Fruit fly (Drosophila melanogaster) whole organism, wandering third instar larva: ENCODE results near the gene CG3942.

ENCODE experiments used
- Abd-B ChIP-seq: fragments of >200 bp; optimal IDR thresholded peaks from 2 replicates; lab custom pipeline; 2017; ENCODE audit warnings: missing biosample characterization, missing genetic modification characterization
- CG32264 ChIP-seq: fragments of 200-800 bp; sonication (Bioruptor generic); optimal IDR thresholded peaks from 2 replicates; lab custom pipeline; 2016; ENCODE audit warnings: missing biosample characterization, missing genetic modification characterization
- CG9705 ChIP-seq: fragments of 200-800 bp; sonication (Bioruptor generic); optimal IDR thresholded peaks from 2 replicates; lab custom pipeline; 2018; ENCODE audit warnings: missing biosample characterization, mild to moderate bottlenecking, missing genetic modification characterization
- CrebA ChIP-seq: fragments of 200-800 bp; sonication (Bioruptor generic); optimal IDR thresholded peaks from 2 replicates; lab custom pipeline; 2016; ENCODE audit warnings: missing biosample characterization, mild to moderate bottlenecking, missing genetic modification characterization, borderline replicate concordance
- Dfd ChIP-seq: fragments of >200 bp; optimal IDR thresholded peaks from 2 replicates; lab custom pipeline; 2017; ENCODE audit warnings: missing biosample characterization, missing genetic modification characterization
- Dif ChIP-seq: fragments of 200-275, 200-300 bp; sonication (Bioruptor generic); optimal IDR thresholded peaks from 2 replicates; lab custom pipeline; 2018; ENCODE audit warnings: missing biosample characterization, missing genetic modification characterization; ENCODE audit not compliant: partially characterized antibody
- GATAd ChIP-seq: sonication (Bioruptor generic); optimal IDR thresholded peaks from 2 replicates; lab custom pipeline; 2016; ENCODE audit warnings: missing biosample characterization, missing genetic modification characterization
- HLH106 ChIP-seq: fragments of 200-800 bp; optimal IDR thresholded peaks from 3 replicates; lab custom pipeline; 2019; ENCODE audit warnings: missing biosample characterization, mild to moderate bottlenecking, missing genetic modification characterization, moderate library complexity
- Hnf4 ChIP-seq: fragments of 200-800 bp; sonication (Bioruptor generic); optimal IDR thresholded peaks from 2 replicates; lab custom pipeline; 2016; ENCODE audit warnings: missing biosample characterization, mild to moderate bottlenecking, missing genetic modification characterization
- Hr78 ChIP-seq: fragments of >200 bp; optimal IDR thresholded peaks from 2 replicates; lab custom pipeline; 2017; ENCODE audit warnings: missing biosample characterization, missing genetic modification characterization
- Hr83 ChIP-seq: fragments of 200-300 bp; sonication (Bioruptor generic); optimal IDR thresholded peaks from 2 replicates; lab custom pipeline; 2016; ENCODE audit warnings: missing biosample characterization, mild to moderate bottlenecking, missing genetic modification characterization, moderate library complexity; ENCODE audit not compliant: poor library complexity, severe bottlenecking
- Jra ChIP-seq: sonication (Bioruptor generic); optimal IDR thresholded peaks from 2 replicates; lab custom pipeline; 2016; ENCODE audit warnings: missing biosample characterization, missing genetic modification characterization
- Mio ChIP-seq: sonication (Bioruptor generic); optimal IDR thresholded peaks from 2 replicates; lab custom pipeline; 2016; ENCODE audit warnings: missing biosample characterization, missing genetic modification characterization
- Myc ChIP-seq: fragments of >200 bp; optimal IDR thresholded peaks from 2 replicates; lab custom pipeline; 2017
- N ChIP-seq: fragments of >200 bp; optimal IDR thresholded peaks from 2 replicates; lab custom pipeline; 2018; ENCODE audit warnings: missing biosample characterization, missing external identifiers, missing genetic modification characterization
- OdsH ChIP-seq: fragments of 200-800 bp; sonication (Bioruptor generic); optimal IDR thresholded peaks from 2 replicates; lab custom pipeline; 2016; ENCODE audit warnings: missing biosample characterization, mild to moderate bottlenecking, missing genetic modification characterization
- Rel ChIP-seq, 2 experiments: fragments of 200-800 bp; sonication (Bioruptor generic) in 1 of 2; optimal IDR thresholded peaks; 2 replicates in 1 of 2; 3 replicates in 1 of 2; lab custom pipeline; 2016 to 2019; ENCODE audit warnings: mild to moderate bottlenecking in 2 of 2, missing biosample characterization in 2 of 2, missing genetic modification characterization in 2 of 2, moderate library complexity in 1 of 2
- Sp1 ChIP-seq: fragments of 200-800 bp; sonication (Bioruptor generic); optimal IDR thresholded peaks from 3 replicates; lab custom pipeline; 2019; ENCODE audit warnings: missing biosample characterization, mild to moderate bottlenecking, missing genetic modification characterization, moderate library complexity
- Vsx2 ChIP-seq: fragments of 200-300, 225-300 bp; sonication (Bioruptor generic); optimal IDR thresholded peaks from 2 replicates; lab custom pipeline; 2018; ENCODE audit warnings: missing biosample characterization, missing genetic modification characterization; ENCODE audit not compliant: partially characterized antibody
- br ChIP-seq: fragments of 200-800 bp; sonication (Bioruptor generic); optimal IDR thresholded peaks from 2 replicates; lab custom pipeline; 2016; ENCODE audit warnings: missing biosample characterization, missing genetic modification characterization
- brk ChIP-seq: fragments of 200-800 bp; sonication (Bioruptor generic); optimal IDR thresholded peaks from 2 replicates; lab custom pipeline; 2016; ENCODE audit warnings: missing biosample characterization, mild to moderate bottlenecking, missing genetic modification characterization
- dl ChIP-seq, 2 experiments: fragments of 175-275, 200-275 bp in 1 of 2; fragments of 200-275 bp in 1 of 2; sonication (Bioruptor generic); optimal IDR thresholded peaks; lab custom pipeline; 2018; ENCODE audit warnings: mild to moderate bottlenecking in 2 of 2, missing biosample characterization in 2 of 2, missing genetic modification characterization in 2 of 2, moderate library complexity in 2 of 2; ENCODE audit not compliant: partially characterized antibody in 2 of 2, insufficient read depth in 1 of 2
- dmrt93B ChIP-seq: fragments of 200-800 bp; sonication (Bioruptor generic); optimal IDR thresholded peaks from 2 replicates; lab custom pipeline; 2018; ENCODE audit warnings: missing biosample characterization, mild to moderate bottlenecking, missing genetic modification characterization
- dsf ChIP-seq: sonication (Bioruptor generic); optimal IDR thresholded peaks from 2 replicates; lab custom pipeline; 2016; ENCODE audit warnings: missing biosample characterization, missing genetic modification characterization, borderline replicate concordance
- ey ChIP-seq: fragments of 200-800 bp; sonication (Bioruptor generic); optimal IDR thresholded peaks from 2 replicates; lab custom pipeline; 2016; ENCODE audit warnings: missing biosample characterization, missing genetic modification characterization
- foxo ChIP-seq, 2 experiments: fragments of 200-800 bp; sonication (Bioruptor generic); optimal IDR thresholded peaks; 2 replicates in 1 of 2; 3 replicates in 1 of 2; lab custom pipeline; 2016 to 2017; ENCODE audit warnings: missing biosample characterization in 2 of 2, missing genetic modification characterization in 2 of 2
- fru ChIP-seq: fragments of 200-800 bp; sonication (Bioruptor generic); optimal IDR thresholded peaks from 3 replicates; lab custom pipeline; 2016; ENCODE audit warnings: missing biosample characterization, mild to moderate bottlenecking, missing genetic modification characterization
- h ChIP-seq: fragments of 200-800 bp; sonication (Bioruptor generic); optimal IDR thresholded peaks from 3 replicates; lab custom pipeline; 2016; ENCODE audit warnings: missing biosample characterization, mild to moderate bottlenecking, missing genetic modification characterization
- jim ChIP-seq: fragments of 175-275, 200-325 bp; sonication (Bioruptor generic); optimal IDR thresholded peaks from 2 replicates; lab custom pipeline; 2016; ENCODE audit warnings: missing biosample characterization, mild to moderate bottlenecking, missing genetic modification characterization
- lola ChIP-seq: fragments of >200 bp; optimal IDR thresholded peaks from 2 replicates; lab custom pipeline; 2017; ENCODE audit warnings: missing biosample characterization, missing genetic modification characterization
- pan ChIP-seq: fragments of >200 bp; optimal IDR thresholded peaks from 2 replicates; lab custom pipeline; 2017
- psq ChIP-seq: fragments of 200-800 bp; sonication (Bioruptor generic); optimal IDR thresholded peaks from 3 replicates; lab custom pipeline; 2017; ENCODE audit warnings: missing biosample characterization, mild to moderate bottlenecking, missing genetic modification characterization, moderate library complexity
- rgr ChIP-seq: fragments of 200-800 bp; sonication (Bioruptor generic); optimal IDR thresholded peaks from 3 replicates; lab custom pipeline; 2016; ENCODE audit warnings: missing biosample characterization, mild to moderate bottlenecking, missing genetic modification characterization
- sage ChIP-seq: fragments of 200-800 bp; sonication (Bioruptor generic); optimal IDR thresholded peaks from 2 replicates; lab custom pipeline; 2016; ENCODE audit warnings: missing biosample characterization, mild to moderate bottlenecking, missing genetic modification characterization
- sv ChIP-seq: fragments of 200-800 bp; sonication (Bioruptor generic); optimal IDR thresholded peaks from 3 replicates; lab custom pipeline; 2016; ENCODE audit warnings: missing biosample characterization, missing genetic modification characterization
- tai ChIP-seq: sonication (Bioruptor generic); optimal IDR thresholded peaks from 2 replicates; lab custom pipeline; 2016; ENCODE audit warnings: missing biosample characterization, missing genetic modification characterization
- usp ChIP-seq: fragments of >200 bp; optimal IDR thresholded peaks from 2 replicates; lab custom pipeline; 2017; ENCODE audit warnings: missing biosample characterization, missing genetic modification characterization
- woc ChIP-seq: sonication (Bioruptor generic); optimal IDR thresholded peaks from 2 replicates; lab custom pipeline; 2016; ENCODE audit warnings: missing biosample characterization, mild to moderate bottlenecking, missing genetic modification characterization

CG3942 gene

DNA sequence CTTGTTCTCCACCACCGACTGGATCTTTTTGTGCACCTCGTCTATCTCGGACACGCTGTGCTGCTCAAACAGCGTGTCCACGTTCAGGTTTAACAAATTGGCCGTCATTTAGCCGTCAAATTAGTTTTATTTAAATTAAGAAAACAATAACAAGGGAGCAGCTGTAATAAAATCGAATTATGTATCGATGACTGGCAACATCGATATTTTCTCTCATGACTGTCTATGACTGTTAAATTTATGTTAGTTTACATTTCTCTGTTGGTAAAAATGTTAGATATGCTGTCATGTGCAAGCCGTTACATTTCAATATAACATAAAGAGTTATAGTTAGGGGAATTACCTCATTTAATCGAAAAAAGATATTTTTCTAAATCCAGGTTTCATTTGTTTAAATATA is 34.5 kb upstream of the CG3942 start, which contains the start of gene Cog1:
Gene Cog1, minus strand, starts transcription at position 190 of the 400 bp plus-strand sequence.
- TF ChIP-seq h (GFP tag; lab: Kevin White, UChicago) (no peak), Rel (GFP tag; optimal IDR thresholded peaks at IDR 0.05; lab: Kevin White, UChicago) (no peak), Rel (tag; optimal IDR thresholded peaks at IDR 0.05; lab: Kevin White, UChicago) (peak; percentile 94), Hr78 (GFP tag; lab: Kevin White, UChicago) (no peak), rgr (GFP tag; lab: Kevin White, UChicago) (no peak), foxo (GFP tag; optimal IDR thresholded peaks at IDR 0.05; lab: Kevin White, UChicago) (peak in 1 of 2 experiments; percentile 14), N (GFP tag; lab: Kevin White, UChicago) (no peak), dmrt93B (no peak), CrebA (peak; percentile 27)

DNA sequence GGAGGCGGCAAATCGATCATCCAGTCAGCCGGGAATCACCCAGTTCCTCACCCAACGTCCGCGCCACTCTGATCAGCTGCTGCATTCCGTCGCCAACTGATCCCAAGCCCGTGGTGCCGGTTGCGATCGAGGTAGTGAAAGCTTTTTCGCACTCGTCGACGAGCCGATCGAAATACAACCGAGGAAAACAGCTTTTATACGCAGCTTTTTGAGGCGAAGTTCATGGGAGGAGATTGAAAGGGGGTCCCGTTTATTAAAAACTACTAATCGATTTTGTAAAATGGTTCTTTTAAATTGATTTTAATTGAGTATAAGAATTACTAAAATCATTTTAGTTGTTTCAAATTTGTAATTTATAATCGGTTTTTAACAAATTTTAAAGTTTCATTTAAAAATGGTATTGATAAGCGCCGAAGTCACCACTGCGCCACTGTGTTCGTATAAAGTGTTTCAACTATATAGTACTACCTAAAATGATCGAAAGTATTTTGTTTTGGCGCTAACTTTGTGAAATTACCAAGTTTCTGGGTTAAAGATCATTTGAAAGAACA is 32.5 kb upstream of the CG3942 start, which contains the start of gene CG4860:
Gene CG4860, minus strand, starts transcription at position 99 of the 551 bp plus-strand sequence.
- TF ChIP-seq jim (GFP tag; lab: Kevin White, UChicago) (peak; percentile 48), N (GFP tag; lab: Kevin White, UChicago) (no peak), psq (GFP tag; lab: Kevin White, UChicago) (peak; percentile 75), lola (GFP tag; lab: Kevin White, UChicago) (no peak), dl (GFP tag; optimal IDR thresholded peaks at IDR 0.05; lab: Kevin White, UChicago; ENCODE audit: insufficient read depth in 1 of 2, partially characterized antibody in 2 of 2) (no peak), CG9705 (GFP tag; lab: Kevin White, UChicago) (peak; percentile 70), br (GFP tag; lab: Kevin White, UChicago) (peak; percentile 91), Myc (lab: Kevin White, UChicago) (no peak), h (GFP tag; lab: Kevin White, UChicago) (peak; percentile 93), Hr83 (GFP tag; lab: Kevin White, UChicago) (peak; percentile 86), Vsx2 (GFP tag; lab: Kevin White, UChicago) (no peak), OdsH (peak; percentile 88), foxo (GFP tag; optimal IDR thresholded peaks at IDR 0.05; lab: Kevin White, UChicago) (peak; percentile 42 to 96), Jra (peak; percentile 79), dmrt93B (peak; percentile 58), Hr78 (GFP tag; lab: Kevin White, UChicago) (no peak), sv (peak; percentile 85), usp (GFP tag; lab: Kevin White, UChicago) (no peak), CG32264 (GFP tag; lab: Kevin White, UChicago) (peak; percentile 79), Dfd (GFP tag; lab: Kevin White, UChicago) (no peak), Abd-B (no peak), Mio (GFP tag; lab: Kevin White, UChicago) (peak; percentile 18), GATAd (GFP tag; lab: Kevin White, UChicago) (peak; percentile 64), dsf (peak; percentile 73), Dif (no peak), Hnf4 (no peak), HLH106 (peak; percentile 88), Rel (GFP tag; optimal IDR thresholded peaks at IDR 0.05; lab: Kevin White, UChicago) (peak; percentile 35), Rel (tag; optimal IDR thresholded peaks at IDR 0.05; lab: Kevin White, UChicago) (peak; percentile 98), ey (GFP tag; lab: Kevin White, UChicago) (peak; percentile 89), CrebA (peak; percentile 77), fru (GFP tag; lab: Kevin White, UChicago) (peak; percentile 91), tai (no peak), woc (GFP tag; lab: Kevin White, UChicago) (peak; percentile 73), sage (GFP tag; lab: Kevin White, UChicago) (peak; percentile 76), rgr (GFP tag; lab: Kevin White, UChicago) (peak; percentile 90), pan (lab: Kevin White, UChicago) (no peak), Sp1 (GFP tag; lab: Kevin White, UChicago) (peak; percentile 85), brk (GFP tag; lab: Kevin White, UChicago) (peak; percentile 80)
